Fruit fly (Drosophila melanogaster) whole organism, embryonic: ENCODE data around the gene sosie.

Experiments used
- Ada2b ChIP-seq: fragments of 200-800 bp; sonication (Bioruptor generic); IDR thresholded peaks from 2 replicates; pipeline ENCODE4 v1.3.6; 2022; ENCODE audit warnings: missing biosample characterization, missing genetic modification characterization
- Asciz ChIP-seq: fragments of 200-800 bp; sonication (Bioruptor generic); optimal IDR thresholded peaks from 2 replicates; lab custom pipeline; 2017; ENCODE audit warnings: missing biosample characterization, mild to moderate bottlenecking, missing genetic modification characterization, missing genetic modification reagents
- B-H1 ChIP-seq: fragments of 200-800 bp; sonication (Bioruptor generic); IDR thresholded peaks from 3 replicates; pipeline ENCODE4 v1.3.6; 2022; ENCODE audit warnings: missing biosample characterization, missing genetic modification characterization
- CG10959 ChIP-seq: fragments of 200-800 bp; sonication (Bioruptor generic); IDR thresholded peaks from 2 replicates; pipeline ENCODE4 v1.3.6; 2022; ENCODE audit warnings: missing biosample characterization, missing genetic modification characterization
- CG12104 ChIP-seq: fragments of 200-800 bp; sonication (Bioruptor generic); optimal IDR thresholded peaks from 3 replicates; lab custom pipeline; 2016; ENCODE audit warnings: missing biosample characterization, missing genetic modification characterization
- CG12391 ChIP-seq: fragments of 200-800 bp; sonication (Bioruptor generic); optimal IDR thresholded peaks from 3 replicates; lab custom pipeline; 2018; ENCODE audit warnings: missing biosample characterization, mild to moderate bottlenecking, missing genetic modification characterization, moderate library complexity
- CG14710 ChIP-seq: fragments of 200-800 bp; sonication (Bioruptor generic); optimal IDR thresholded peaks from 3 replicates; lab custom pipeline; 2019; ENCODE audit warnings: missing biosample characterization, mild to moderate bottlenecking, missing genetic modification characterization, moderate library complexity
- CG17361 ChIP-seq: fragments of 200-800 bp; sonication (Bioruptor generic); IDR thresholded peaks from 3 replicates; pipeline ENCODE4 v1.3.6; 2022; ENCODE audit warnings: missing biosample characterization, missing genetic modification characterization
- CG17829 ChIP-seq: fragments of 200-800 bp; optimal IDR thresholded peaks from 2 replicates; lab custom pipeline; 2019; ENCODE audit warnings: missing biosample characterization, mild to moderate bottlenecking, missing genetic modification characterization, moderate library complexity
- CG2116 ChIP-seq: fragments of 200-800 bp; sonication (Bioruptor generic); optimal IDR thresholded peaks from 3 replicates; lab custom pipeline; 2018; ENCODE audit warnings: missing biosample characterization, mild to moderate bottlenecking, missing genetic modification characterization
- CG32767 ChIP-seq: fragments of 200-800 bp; sonication (Bioruptor generic); IDR thresholded peaks from 2 replicates; pipeline ENCODE4 v1.3.6; 2022; ENCODE audit warnings: missing biosample characterization, missing genetic modification characterization
- CG3281 ChIP-seq: fragments of 200-800 bp; sonication (Bioruptor generic); optimal IDR thresholded peaks from 3 replicates; lab custom pipeline; 2017; ENCODE audit warnings: missing biosample characterization, mild to moderate bottlenecking, missing genetic modification characterization
- CG33557 ChIP-seq: fragments of 200-800 bp; sonication (Bioruptor generic); optimal IDR thresholded peaks from 2 replicates; lab custom pipeline; 2019; ENCODE audit warnings: missing biosample characterization, mild to moderate bottlenecking, missing genetic modification characterization, moderate library complexity
- CG4617 ChIP-seq: fragments of 200-800 bp; sonication (Bioruptor generic); optimal IDR thresholded peaks from 3 replicates; lab custom pipeline; 2016; ENCODE audit warnings: missing biosample characterization, missing genetic modification characterization, borderline replicate concordance
- CG6683 ChIP-seq: fragments of 200-800 bp; sonication (Bioruptor generic); optimal IDR thresholded peaks from 2 replicates; lab custom pipeline; 2017; ENCODE audit warnings: missing biosample characterization, mild to moderate bottlenecking, missing genetic modification characterization, missing genetic modification reagents
- CG7556 ChIP-seq: fragments of 200-800 bp; sonication (Bioruptor generic); optimal IDR thresholded peaks from 2 replicates; lab custom pipeline; 2017; ENCODE audit warnings: missing biosample characterization, mild to moderate bottlenecking, missing genetic modification characterization
- CG9437 ChIP-seq: fragments of 200-800 bp; sonication (Bioruptor generic); optimal IDR thresholded peaks from 2 replicates; lab custom pipeline; 2018; ENCODE audit warnings: missing biosample characterization, mild to moderate bottlenecking, missing genetic modification characterization
- CG9609 ChIP-seq: fragments of 200-800 bp; sonication (Bioruptor generic); optimal IDR thresholded peaks from 3 replicates; lab custom pipeline; 2016; ENCODE audit warnings: missing biosample characterization, missing genetic modification characterization
- E2f2 ChIP-seq: fragments of 200-800 bp; sonication (Bioruptor generic); IDR thresholded peaks from 2 replicates; pipeline ENCODE4 v1.3.6; 2022; ENCODE audit warnings: missing biosample characterization, missing genetic modification characterization
- Elba2 ChIP-seq: fragments of 200-800 bp; sonication (Bioruptor generic); optimal IDR thresholded peaks from 3 replicates; lab custom pipeline; 2016; ENCODE audit warnings: missing biosample characterization, missing genetic modification characterization
- Ets65A ChIP-seq: fragments of 200-800 bp; sonication (Bioruptor generic); peaks from one replicate; lab custom pipeline; 2016; ENCODE audit warnings: missing biosample characterization, missing genetic modification characterization
- Ets97D ChIP-seq: fragments of 200-800 bp; sonication (Bioruptor generic); optimal IDR thresholded peaks from 3 replicates; lab custom pipeline; 2016; ENCODE audit warnings: missing biosample characterization, missing genetic modification characterization
- MBD-R2 ChIP-seq: fragments of 200-800 bp; sonication (Bioruptor generic); IDR thresholded peaks from 2 replicates; pipeline ENCODE4 v1.3.6; 2022; ENCODE audit warnings: missing biosample characterization, missing genetic modification characterization
- Nf-YB ChIP-seq: fragments of 200-800 bp; sonication (Bioruptor generic); optimal IDR thresholded peaks from 3 replicates; lab custom pipeline; 2019; ENCODE audit warnings: missing biosample characterization, mild to moderate bottlenecking, missing genetic modification characterization, moderate library complexity
- Ptx1 ChIP-seq: fragments of 200-800 bp; sonication (Bioruptor generic); IDR thresholded peaks from 2 replicates; pipeline ENCODE4 v1.3.6; 2022; ENCODE audit warnings: missing biosample characterization, missing genetic modification characterization
- Scr ChIP-seq: fragments of 200-800 bp; sonication (Bioruptor generic); IDR thresholded peaks from 2 replicates; pipeline ENCODE4 v1.3.6; 2022; ENCODE audit warnings: missing biosample characterization, missing genetic modification characterization; ENCODE audit not compliant: partially characterized antibody
- Sox102F ChIP-seq: fragments of 200-800 bp; sonication (Bioruptor generic); optimal IDR thresholded peaks from 2 replicates; lab custom pipeline; 2018; ENCODE audit warnings: missing biosample characterization, mild to moderate bottlenecking, missing genetic modification characterization, moderate library complexity
- chn ChIP-seq: fragments of 200-800 bp; sonication (Bioruptor generic); optimal IDR thresholded peaks from 2 replicates; lab custom pipeline; 2016; ENCODE audit warnings: missing biosample characterization, missing genetic modification characterization
- croc ChIP-seq: fragments of 200-800 bp; sonication (Bioruptor generic); conservative IDR thresholded peaks from 3 replicates; pipeline ENCODE4 v1.3.6; 2022; ENCODE audit warnings: missing biosample characterization, missing genetic modification characterization
- da ChIP-seq: fragments of 200-800 bp; sonication (Bioruptor generic); optimal IDR thresholded peaks from 2 replicates; lab custom pipeline; 2016; ENCODE audit warnings: missing biosample characterization, missing genetic modification characterization
- dm ChIP-seq: fragments of 200-800 bp; sonication (Bioruptor generic); optimal IDR thresholded peaks from 3 replicates; lab custom pipeline; 2016; ENCODE audit warnings: missing biosample characterization, missing genetic modification characterization
- fd3F ChIP-seq: fragments of 200-800 bp; sonication (Bioruptor generic); optimal IDR thresholded peaks from 2 replicates; lab custom pipeline; 2018; ENCODE audit warnings: missing biosample characterization, mild to moderate bottlenecking, missing genetic modification characterization, moderate library complexity
- grn ChIP-seq: fragments of 200-800 bp; sonication (Bioruptor generic); optimal IDR thresholded peaks from 3 replicates; lab custom pipeline; 2017; ENCODE audit warnings: missing biosample characterization, missing genetic modification characterization
- kah ChIP-seq: fragments of 200-800 bp; sonication (Bioruptor generic); optimal IDR thresholded peaks from 2 replicates; lab custom pipeline; 2018; ENCODE audit warnings: missing biosample characterization, mild to moderate bottlenecking, missing genetic modification characterization
- kni ChIP-seq: fragments of 200-800 bp; sonication (Bioruptor generic); optimal IDR thresholded peaks from 3 replicates; lab custom pipeline; 2017; ENCODE audit warnings: mild to moderate bottlenecking, missing biosample characterization, missing genetic modification reagents, missing genetic modification characterization
- lbe ChIP-seq: fragments of 200-800 bp; sonication (Bioruptor generic); optimal IDR thresholded peaks from 2 replicates; lab custom pipeline; 2016; ENCODE audit warnings: missing biosample characterization, mild to moderate bottlenecking, missing genetic modification characterization
- nmo ChIP-seq: fragments of 200-800 bp; sonication (Bioruptor generic); optimal IDR thresholded peaks from 2 replicates; lab custom pipeline; 2018; ENCODE audit warnings: missing biosample characterization, mild to moderate bottlenecking, missing genetic modification characterization, moderate library complexity
- phol ChIP-seq: fragments of 200-800 bp; sonication (Bioruptor generic); optimal IDR thresholded peaks from 3 replicates; lab custom pipeline; 2018; ENCODE audit warnings: missing biosample characterization, mild to moderate bottlenecking, missing genetic modification characterization, moderate library complexity
- pzg ChIP-seq: fragments of 200-800 bp; sonication (Bioruptor generic); optimal IDR thresholded peaks from 3 replicates; lab custom pipeline; 2018; ENCODE audit warnings: missing biosample characterization, mild to moderate bottlenecking, missing genetic modification characterization, moderate library complexity
- rib ChIP-seq: fragments of 200-800 bp; sonication (Bioruptor generic); IDR thresholded peaks from 2 replicates; pipeline ENCODE4 v1.3.6; 2022; ENCODE audit warnings: missing biosample characterization, missing genetic modification characterization
- run ChIP-seq: fragments of 200-800 bp; sonication (Bioruptor generic); optimal IDR thresholded peaks from 3 replicates; lab custom pipeline; 2018; ENCODE audit warnings: missing biosample characterization, mild to moderate bottlenecking, missing genetic modification characterization
- schlank ChIP-seq: fragments of 200-800 bp; sonication (Bioruptor generic); optimal IDR thresholded peaks from 2 replicates; lab custom pipeline; 2018; ENCODE audit warnings: missing biosample characterization, mild to moderate bottlenecking, missing genetic modification characterization
- so ChIP-seq: fragments of 200-800 bp; sonication (Bioruptor generic); IDR thresholded peaks from 3 replicates; pipeline ENCODE4 v1.3.6; 2022; ENCODE audit warnings: missing biosample characterization, missing genetic modification characterization
- sr ChIP-seq: fragments of 200-800 bp; sonication (Bioruptor generic); IDR thresholded peaks from 3 replicates; pipeline ENCODE4 v1.3.6; 2022; ENCODE audit warnings: missing biosample characterization, missing genetic modification characterization
- trem ChIP-seq: fragments of 200-800 bp; optimal IDR thresholded peaks from 3 replicates; lab custom pipeline; 2019; ENCODE audit warnings: missing biosample characterization, mild to moderate bottlenecking, missing genetic modification characterization, moderate library complexity
- unc-4 ChIP-seq: fragments of 200-800 bp; sonication (Bioruptor generic); IDR thresholded peaks from 2 replicates; pipeline ENCODE4 v1.3.6; 2022; ENCODE audit warnings: missing biosample characterization, missing genetic modification characterization; ENCODE audit not compliant: partially characterized antibody

Gene sosie

DNA sequence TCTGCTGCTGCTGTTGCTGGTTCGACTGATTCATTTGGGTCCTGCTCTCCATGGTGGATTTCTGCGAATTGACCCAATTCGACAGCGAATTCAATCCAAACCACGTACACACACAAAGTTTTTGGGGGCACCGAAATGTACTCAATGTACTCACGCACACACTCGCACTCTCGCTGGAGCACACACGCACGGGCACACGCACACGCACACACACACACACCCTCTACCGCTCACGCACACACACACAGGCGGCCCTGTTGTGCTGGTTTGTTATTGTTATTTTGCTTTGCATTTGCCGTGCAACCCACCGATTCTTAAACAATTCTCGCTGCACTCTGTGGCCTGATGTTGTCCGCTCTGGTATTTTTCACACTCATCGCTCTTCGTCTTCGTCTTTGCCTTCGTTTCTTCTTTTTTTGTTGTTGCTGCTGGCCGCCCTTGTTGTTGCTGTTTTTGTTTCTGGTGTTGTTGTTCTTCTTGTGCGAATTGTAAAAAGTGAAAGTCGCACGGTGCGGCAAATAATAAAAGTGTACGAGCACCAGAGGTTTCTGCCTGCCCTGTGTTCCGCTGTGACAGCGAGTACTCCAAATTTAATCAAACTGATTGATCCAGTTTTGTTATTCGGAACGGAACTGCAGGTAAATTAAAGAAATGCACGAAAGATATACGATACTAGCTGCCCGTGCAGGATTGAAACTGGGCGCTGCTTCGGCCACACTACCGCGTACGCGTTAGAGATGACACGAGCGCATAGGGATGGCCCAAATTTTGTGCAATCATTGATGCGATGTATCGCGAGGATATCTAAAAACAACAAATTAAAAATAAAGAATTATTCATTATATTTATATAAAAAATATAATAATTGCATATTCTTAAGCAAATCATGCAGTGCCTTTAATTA, 42.4 kb downstream of the sosie start, which contains the start of gene CG3744 (continued):
- TF ChIP-seq CG33557 (GFP tag; lab: Kevin White, UChicago): peak; percentile 78
- peak; percentile 95 for TF ChIP-seq Ptx1
- TF ChIP-seq Sox102F: peak; percentile 90
- TF ChIP-seq chn (GFP tag; lab: Kevin White, UChicago): peak; percentile 73

- 0 out of 3 replicates have a peak, but pooled peaks have one; percentile 3 for TF ChIP-seq croc (GFP tag; lab: Robert Waterston, UW)
- TF ChIP-seq CG17829 (tag; lab: Kevin White, UChicago): peak; percentile 39
- peak; percentile 25 for TF ChIP-seq Asciz (GFP tag; lab: Kevin White, UChicago)
- TF ChIP-seq phol (tag; lab: Kevin White, UChicago): peak; percentile 21
- TF ChIP-seq CG12391 (tag; lab: Kevin White, UChicago): peak; percentile 61
- no peak for TF ChIP-seq Ada2b (GFP tag; lab: Robert Waterston, UW)
- TF ChIP-seq da (GFP tag; lab: Kevin White, UChicago): no peak
- TF ChIP-seq CG9609 (GFP tag; lab: Kevin White, UChicago): no peak
- peak; percentile 89 for TF ChIP-seq dm
- peak; percentile 99 for TF ChIP-seq kah (GFP tag; lab: Kevin White, UChicago)
- no peak for TF ChIP-seq kni (GFP tag; lab: Kevin White, UChicago)
- no peak for TF ChIP-seq CG9437 (GFP tag; lab: Kevin White, UChicago)
- TF ChIP-seq run (tag; lab: Kevin White, UChicago): peak; percentile 37
- TF ChIP-seq CG12104: peak; percentile 38
- TF ChIP-seq Ets65A (GFP tag; lab: Kevin White, UChicago): peak; percentile 14
- TF ChIP-seq trem (tag; lab: Kevin White, UChicago): peak; percentile 34
- TF ChIP-seq Nf-YB (GFP tag; lab: Kevin White, UChicago): peak; percentile 7
- TF ChIP-seq MBD-R2 (GFP tag; lab: Robert Waterston, UW): 0 out of 2 replicates have a peak, but pooled peaks have one; percentile 6
- TF ChIP-seq nmo (GFP tag; lab: Kevin White, UChicago): peak; percentile 36
- peak; percentile 5 for TF ChIP-seq CG3281 (GFP tag; lab: Kevin White, UChicago)
- TF ChIP-seq B-H1 (GFP tag; lab: Robert Waterston, UW): no peak
- TF ChIP-seq CG10959 (GFP tag; lab: Robert Waterston, UW): no peak
- TF ChIP-seq pzg (GFP tag; lab: Kevin White, UChicago): peak; percentile 50
- TF ChIP-seq grn (GFP tag; lab: Kevin White, UChicago): peak; percentile 11
- peak; percentile 14 for TF ChIP-seq CG6683
- no peak for TF ChIP-seq CG4617 (GFP tag; lab: Kevin White, UChicago)
- TF ChIP-seq CG17361 (GFP tag; lab: Robert Waterston, UW): no peak; the same call in 2 of the 3 replicates
- TF ChIP-seq CG7556 (GFP tag; lab: Kevin White, UChicago): peak; percentile 24
- TF ChIP-seq CG14710 (tag; lab: Kevin White, UChicago): peak; percentile 100
- no peak for TF ChIP-seq CG32767 (GFP tag; lab: Robert Waterston, UW)
- TF ChIP-seq fd3F (GFP tag; lab: Kevin White, UChicago): no peak
- 0 out of 2 replicates have a peak, but pooled peaks have one; percentile 4 for TF ChIP-seq Scr
- peak; percentile 97 for TF ChIP-seq E2f2 (GFP tag; lab: Robert Waterston, UW)
- TF ChIP-seq Elba2: peak; percentile 13
- peak; percentile 5 for TF ChIP-seq CG2116
- TF ChIP-seq so (GFP tag; lab: Robert Waterston, UW): no peak
- TF ChIP-seq lbe (GFP tag; lab: Kevin White, UChicago): peak; percentile 4
- peak; percentile 44 for TF ChIP-seq Ets97D (GFP tag; lab: Kevin White, UChicago)
- TF ChIP-seq sr: no peak
- peak; percentile 16; the same call in 1 of the 2 replicates for TF ChIP-seq unc-4 (GFP tag; lab: Robert Waterston, UW)
- TF ChIP-seq rib (GFP tag; lab: Robert Waterston, UW): no peak
- no peak for TF ChIP-seq schlank
Observed at dm6 chr3R:24876843-24877457, 43.2 kb downstream of the sosie start, which contains the start of the genes CG11089 and CG31381. TSS of gene CG11089 (plus strand) at chr3R:24877045. TSS of gene CG31381 (plus strand) at chr3R:24877045.
